Fruit fly (Drosophila melanogaster) whole organism, pupa: ENCODE data around the gene CG42354.
A peak's percentile ranks its signal among the peaks of the same experiment; 100 is the strongest.

Experiments used
- CG12605 ChIP-seq: fragments of 200-800 bp; sonication (Bioruptor generic); IDR thresholded peaks from 2 replicates; pipeline ENCODE4 v1.3.6; 2022; ENCODE audit warnings: missing biosample characterization, missing genetic modification characterization
- D1 ChIP-seq: fragments of 200-800 bp; sonication (Bioruptor generic); optimal IDR thresholded peaks from 2 replicates; lab custom pipeline; 2018; ENCODE audit warnings: missing biosample characterization, mild to moderate bottlenecking, missing genetic modification characterization, moderate library complexity

dm6 chrX:16103482-16103881, 1.3 kb downstream of the CG42354 start:
- 0 out of 2 replicates have a peak, but pooled peaks have one; percentile 24 for TF ChIP-seq CG12605 (GFP tag; lab: Robert Waterston, UW)
- no peak for TF ChIP-seq D1
